Worm (Caenorhabditis elegans) whole organism, L4 larva: Measurements from ENCODE around the gene mcm-3AP.

Source experiments
- F10B5.3 ChIP-seq: sonication (generic microtip); optimal IDR thresholded peaks from 2 replicates; lab custom pipeline; 2016; ENCODE audit warnings: mild to moderate bottlenecking, missing genetic modification characterization, missing compliant biosample characterization
- ceh-20 ChIP-seq: fragments of 200-800 bp; sonication (Bioruptor generic); IDR thresholded peaks from 2 replicates; pipeline ENCODE4 v1.3.6; 2022; ENCODE audit warnings: missing genetic modification reagents, missing genetic modification characterization, missing compliant biosample characterization
- ceh-62 ChIP-seq: sonication (generic microtip); optimal IDR thresholded peaks from 2 replicates; lab custom pipeline; 2017; ENCODE audit warnings: missing biosample characterization, missing genetic modification characterization
- daf-16 ChIP-seq, 3 experiments: sonication (generic microtip); optimal IDR thresholded peaks; 2 replicates each; lab custom pipeline; 2016 to 2017; ENCODE audit warnings: missing genetic modification characterization in 3 of 3, missing genetic modification reagents in 3 of 3, mild to moderate bottlenecking in 2 of 3, missing compliant biosample characterization in 2 of 3, missing biosample characterization in 1 of 3, moderate library complexity in 1 of 3
- lir-3 ChIP-seq: sonication (generic microtip); optimal IDR thresholded peaks from 2 replicates; lab custom pipeline; 2016; ENCODE audit warnings: mild to moderate bottlenecking, missing genetic modification characterization, missing compliant biosample characterization
- snpc-4 ChIP-seq: fragments of 150-350 bp; optimal IDR thresholded peaks from 2 replicates; lab custom pipeline; 2014; ENCODE audit warnings: missing biosample characterization, missing genetic modification characterization

DNA sequence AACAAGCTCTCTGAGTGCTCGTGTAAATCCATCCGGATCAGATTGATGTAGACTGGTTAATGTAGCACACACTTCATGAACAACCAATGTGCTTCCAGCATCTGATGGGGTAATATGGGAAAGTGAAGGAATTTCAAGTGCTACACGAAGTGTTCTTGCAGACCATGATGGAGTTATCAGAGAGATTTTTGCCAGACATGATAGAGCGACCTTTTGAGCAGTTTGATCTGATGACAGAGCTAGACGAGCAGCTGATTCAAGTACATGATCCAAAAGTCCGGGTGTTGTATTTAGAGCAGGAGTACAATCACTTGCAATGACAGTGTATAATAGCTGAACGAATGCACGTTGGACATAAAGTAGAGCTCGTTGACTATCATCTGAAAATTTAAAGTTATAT, 30.6 kb upstream of the mcm-3AP start:
- no peak for TF ChIP-seq daf-16 (GFP tag; optimal IDR thresholded peaks at IDR 0.05; lab: Kevin White, UChicago)
- TF ChIP-seq daf-16 (tag; optimal IDR thresholded peaks at IDR 0.05; lab: Kevin White, UChicago): no peak
- no peak for TF ChIP-seq lir-3 (tag; lab: Kevin White, UChicago)
- no peak for TF ChIP-seq ceh-20
- TF ChIP-seq snpc-4 (tag; lab: Kevin White, UChicago): no peak
- no peak for TF ChIP-seq ceh-62 (tag; lab: Kevin White, UChicago)
- no peak for TF ChIP-seq F10B5.3 (tag; lab: Kevin White, UChicago)
